Fruit fly (Drosophila melanogaster) ovary, adult (tissue): ENCODE data around the gene dsx.

Experiments
- CG17801 ChIP-seq: fragments of 200-800 bp; optimal IDR thresholded peaks from 2 replicates; lab custom pipeline; 2019; ENCODE audit warnings: missing biosample characterization, mild to moderate bottlenecking, missing genetic modification characterization, moderate library complexity; ENCODE audit not compliant: partially characterized antibody

dsx gene

DNA sequence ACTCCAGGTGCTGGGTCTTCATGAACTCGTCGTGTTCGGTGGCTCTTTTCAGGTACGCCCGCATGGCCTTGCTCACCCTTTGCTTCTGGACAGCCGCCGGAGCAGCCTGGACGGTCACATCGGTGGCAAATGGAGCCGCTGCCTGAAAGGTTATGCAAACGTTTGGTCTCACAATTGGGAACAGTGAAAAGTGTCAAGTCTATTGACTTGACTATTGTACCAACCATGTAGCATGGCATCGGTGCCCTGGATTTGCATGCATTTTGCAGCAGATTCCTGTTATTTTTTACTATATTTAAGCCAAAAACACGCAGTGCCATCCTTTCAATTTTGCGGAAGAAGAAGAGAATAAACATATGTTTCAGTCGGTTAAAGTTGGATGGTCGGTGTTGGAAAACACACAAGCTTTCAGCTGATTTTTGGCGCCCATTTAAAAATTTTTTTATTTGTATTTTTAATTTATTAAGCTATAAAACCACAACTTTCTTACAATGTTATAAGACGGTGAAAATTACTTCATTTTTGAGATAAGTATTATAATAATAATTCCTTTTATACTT, 64.8 kb downstream of the dsx start, which contains the start of gene mRpS9:
Gene mRpS9, minus strand, starts transcription at position 355 of the 560 bp plus-strand sequence.
- peak; percentile 11 for TF ChIP-seq CG17801

DNA sequence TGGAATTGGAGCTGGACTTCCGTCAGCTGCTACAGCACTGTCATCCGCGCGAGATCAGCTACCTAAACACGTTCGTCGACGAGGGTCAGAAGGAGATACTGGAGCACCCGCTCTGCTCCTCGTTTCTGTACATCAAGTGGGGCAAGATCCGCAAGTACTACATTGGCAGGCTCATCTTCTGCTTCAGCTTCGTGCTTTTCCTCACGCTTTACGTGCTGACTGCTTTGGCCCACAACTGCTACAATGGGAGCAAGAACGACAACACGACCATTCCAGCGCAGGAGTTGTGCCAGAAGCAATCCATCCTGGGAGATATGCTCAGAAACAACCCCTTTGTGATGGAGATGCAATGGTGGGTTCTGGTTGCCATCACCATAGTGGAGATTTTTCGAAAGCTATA, 67.9 kb downstream of the dsx start:
- no peak for TF ChIP-seq CG17801

DNA sequence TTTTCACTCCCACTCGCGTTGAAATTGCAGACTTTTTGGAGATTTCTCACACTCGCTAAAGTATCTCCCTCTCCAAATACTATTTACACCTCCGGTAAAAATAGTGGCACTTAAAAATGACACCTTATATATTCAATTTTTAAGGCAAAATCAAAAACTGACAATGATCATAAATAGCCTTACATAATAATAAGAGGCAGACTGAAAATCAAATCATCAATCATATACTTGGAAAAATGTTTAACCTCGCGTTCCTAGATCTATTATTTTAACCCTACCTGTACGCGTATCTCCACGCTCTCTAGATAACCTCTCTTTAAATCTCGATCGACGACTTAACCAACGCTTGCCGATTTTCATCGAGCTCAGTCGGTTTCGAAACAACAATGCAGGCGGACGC, 71.8 kb downstream of the dsx start:
- TF ChIP-seq CG17801, result peak; percentile 78

dm6 chr3R:7894586-7894985, 72.6 kb downstream of the dsx start:
- TF ChIP-seq CG17801, result no peak

DNA sequence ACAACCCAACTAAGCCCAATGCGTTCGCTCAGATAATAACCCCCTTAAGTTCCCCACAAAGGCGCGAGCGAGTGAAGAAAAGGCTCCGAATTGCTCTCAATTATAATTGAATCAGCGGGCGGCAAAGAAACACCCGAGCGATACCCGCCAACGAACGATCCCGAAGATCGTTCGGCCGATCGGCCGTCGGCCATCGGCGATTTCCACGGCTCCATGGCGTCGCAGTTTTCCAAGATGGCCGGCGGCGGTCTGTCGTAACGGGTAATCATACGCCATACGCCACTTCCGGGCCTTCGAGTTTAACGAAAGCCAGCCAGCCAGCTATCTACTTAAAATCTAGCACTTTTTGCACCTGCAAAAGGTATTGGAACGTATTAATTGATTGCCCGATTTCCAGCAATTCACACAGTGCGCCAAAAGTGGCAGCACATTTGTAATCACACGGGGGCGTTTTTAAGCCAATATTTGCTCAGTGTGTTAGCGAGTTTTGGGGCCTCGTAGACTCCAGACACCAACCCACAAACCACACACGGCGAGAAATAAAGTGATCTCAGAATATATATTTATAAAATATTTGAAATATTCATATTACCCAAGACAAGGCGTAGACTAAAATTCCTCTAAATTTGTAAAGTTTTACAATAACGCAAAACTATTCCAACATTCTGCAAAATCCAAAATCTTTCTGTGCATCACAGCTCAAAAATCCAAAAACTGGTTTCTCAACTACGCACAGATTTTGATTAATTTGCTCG, 74.8 kb downstream of the dsx start:
- no peak for TF ChIP-seq CG17801

DNA sequence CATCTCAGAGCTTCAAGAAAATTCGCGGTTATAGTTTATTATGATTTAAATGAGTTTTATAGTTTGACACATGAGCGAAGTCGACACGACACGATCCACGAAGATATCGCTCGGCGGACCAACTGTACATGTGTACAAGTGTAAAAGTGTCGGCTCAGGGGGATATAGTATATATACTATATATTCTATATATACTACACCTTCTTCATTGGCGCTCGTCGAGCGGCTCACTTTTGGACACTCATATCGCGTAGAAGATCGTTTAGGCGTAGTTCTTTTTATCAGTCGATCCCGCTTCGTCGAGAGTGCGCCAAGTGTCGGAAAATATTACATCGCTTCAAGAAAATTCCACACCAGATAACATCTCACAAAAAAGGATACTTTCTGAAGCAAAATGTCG, 76.2 kb downstream of the dsx start, which contains the start of gene wtrw:
Gene wtrw, plus strand, starts transcription at position 301 of the 400 bp plus-strand sequence.
- TF ChIP-seq CG17801, result no peak

- peak; percentile 59 for TF ChIP-seq CG17801
These were observed 80.4 kb downstream of the dsx start, which contains the start of gene ArgRS-m for dm6 chr3R:7886859-7887190. TSS of gene ArgRS-m (plus strand) at chr3R:7887045.

dm6 chr3R:7886167-7886858, 80.9 kb downstream of the dsx start, which contains the start of gene CG17816:
TSS of gene CG17816 (minus strand) at chr3R:7886733.
- no peak for TF ChIP-seq CG17801

- TF ChIP-seq CG17801, result no peak
These were observed 82.8 kb downstream of the dsx start for dm6 chr3R:7884433-7884832.
